Fruit fly (Drosophila melanogaster): Measurements from ENCODE around the gene Mnr.
A peak's percentile ranks its signal among the peaks of the same experiment; 100 is the strongest.

Gene Mnr

DNA sequence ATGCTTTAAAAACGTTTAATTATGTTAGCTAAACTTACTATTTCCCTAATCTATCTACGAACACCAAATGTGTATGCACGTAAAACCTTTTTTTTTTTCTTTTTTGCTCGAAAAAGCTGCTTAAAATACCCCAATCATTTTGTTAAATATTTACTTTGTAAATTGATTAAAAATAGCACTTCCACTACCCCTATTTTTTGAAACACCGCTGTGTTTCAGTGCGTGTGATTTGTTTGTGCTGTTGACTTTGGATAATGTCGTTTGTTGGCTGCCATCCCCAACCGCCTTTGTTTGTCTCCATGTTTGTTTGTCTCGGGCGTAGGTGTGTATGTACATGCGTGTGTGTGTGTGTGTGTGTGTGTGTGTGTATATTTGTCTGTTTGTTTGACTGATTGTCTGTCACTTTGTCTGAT, 39.2 kb downstream of the Mnr start (continued):
- TF ChIP-seq bigmax (GFP tag; optimal IDR thresholded peaks at IDR 0.05), result no peak
- peak; percentile 3 for TF ChIP-seq CG6854 (GFP tag; optimal IDR thresholded peaks at IDR 0.05)
- no peak for TF ChIP-seq CG5953 (GFP tag; IDR thresholded peaks at IDR 0.05)
- TF ChIP-seq Lpt (GFP tag; optimal IDR thresholded peaks at IDR 0.05), result no peak
- TF ChIP-seq zfh1 (GFP tag; IDR thresholded peaks at IDR 0.05), result peak; percentile 59; the same call in 1 of the 3 replicates
- peak; percentile 41 for TF ChIP-seq CG10431 (GFP tag; optimal IDR thresholded peaks at IDR 0.05)
- TF ChIP-seq Ssrp (tag; optimal IDR thresholded peaks at IDR 0.05), result peak; percentile 1
- TF ChIP-seq NFAT (GFP tag; IDR thresholded peaks at IDR 0.05), result 0 out of 2 replicates have a peak, but pooled peaks have one; percentile 21
- peak; percentile 30 for TF ChIP-seq CG11723 (GFP tag; optimal IDR thresholded peaks at IDR 0.05)
- no peak for TF ChIP-seq ranshi (GFP tag; IDR thresholded peaks at IDR 0.05)
- TF ChIP-seq bbx (GFP tag; IDR thresholded peaks at IDR 0.05; ENCODE audit: partially characterized antibody), result no peak
- no peak for TF ChIP-seq zen (tag; optimal IDR thresholded peaks at IDR 0.05)
- TF ChIP-seq HHEX (GFP tag; optimal IDR thresholded peaks at IDR 0.05), result peak; percentile 37
- TF ChIP-seq Rfx (GFP tag; IDR thresholded peaks at IDR 0.05), result no peak
- TF ChIP-seq CkIIα-i1 (GFP tag; IDR thresholded peaks at IDR 0.05), result no peak
- TF ChIP-seq CG42726 (GFP tag; IDR thresholded peaks at IDR 0.05; ENCODE audit: partially characterized antibody), result no peak
- no peak for TF ChIP-seq pan (optimal IDR thresholded peaks at IDR 0.05)
- no peak for TF ChIP-seq pan (GFP tag; optimal IDR thresholded peaks at IDR 0.05 in 1 of 2, IDR thresholded peaks at IDR 0.05 in 1 of 2)
- TF ChIP-seq chn (GFP tag; optimal IDR thresholded peaks at IDR 0.05), result no peak
- peak; percentile 15 for TF ChIP-seq az2 (GFP tag; optimal IDR thresholded peaks at IDR 0.05)
- no peak; the same call in 1 of the 2 replicates for TF ChIP-seq chm (GFP tag; IDR thresholded peaks at IDR 0.05)
- TF ChIP-seq CG11398 (GFP tag; optimal IDR thresholded peaks at IDR 0.05), result peak; percentile 56
- no peak for TF ChIP-seq peb (GFP tag; IDR thresholded peaks at IDR 0.05)
- no peak for TF ChIP-seq cas (GFP tag; IDR thresholded peaks at IDR 0.05)
- no peak for TF ChIP-seq Doc2 (GFP tag; IDR thresholded peaks at IDR 0.05)
- no peak for TF ChIP-seq sd (tag; optimal IDR thresholded peaks at IDR 0.05)
- no peak for TF ChIP-seq hb (GFP tag; IDR thresholded peaks at IDR 0.05; ENCODE audit: partially characterized antibody)
- peak; percentile 32 for TF ChIP-seq CG1233 (GFP tag; optimal IDR thresholded peaks at IDR 0.05)
- TF ChIP-seq tna (GFP tag; IDR thresholded peaks at IDR 0.05; ENCODE audit: partially characterized antibody), result no peak
- TF ChIP-seq CG10366 (GFP tag; IDR thresholded peaks at IDR 0.05), result 0 out of 2 replicates have a peak, but pooled peaks have one; percentile 12
- peak in 1 of 3 experiments; percentile 54 for TF ChIP-seq lola (GFP tag; optimal IDR thresholded peaks at IDR 0.05)
- no peak for TF ChIP-seq CG18764 (GFP tag; optimal IDR thresholded peaks at IDR 0.05)
- no peak for TF ChIP-seq Sry-β (GFP tag; optimal IDR thresholded peaks at IDR 0.05)
- TF ChIP-seq D (optimal IDR thresholded peaks at IDR 0.05), result no peak
- TF ChIP-seq D (GFP tag; optimal IDR thresholded peaks at IDR 0.05), result peak; percentile 51
- peak; percentile 3 for TF ChIP-seq Mad (GFP tag; optimal IDR thresholded peaks at IDR 0.05)
- TF ChIP-seq CG4730 (GFP tag; IDR thresholded peaks at IDR 0.05), result no peak
- no peak for TF ChIP-seq Fer2 (tag; optimal IDR thresholded peaks at IDR 0.05)
- no peak for TF ChIP-seq CG15269 (tag; optimal IDR thresholded peaks at IDR 0.05)
- TF ChIP-seq wek (GFP tag; optimal IDR thresholded peaks at IDR 0.05), result peak; percentile 74
- TF ChIP-seq CG2129 (GFP tag; IDR thresholded peaks at IDR 0.05; ENCODE audit: partially characterized antibody), result no peak
- TF ChIP-seq GATAe (GFP tag; conservative IDR thresholded peaks at IDR 0.05), result no peak
- TF ChIP-seq lab (GFP tag; optimal IDR thresholded peaks at IDR 0.05), result peak; percentile 57
- TF ChIP-seq pfk (GFP tag; optimal IDR thresholded peaks at IDR 0.05), result no peak
- no peak for TF ChIP-seq pzg (GFP tag; optimal IDR thresholded peaks at IDR 0.05)
- no peak for TF ChIP-seq CG34224 (GFP tag; IDR thresholded peaks at IDR 0.05; ENCODE audit: partially characterized antibody)
- peak; percentile 9 for TF ChIP-seq psq (GFP tag; optimal IDR thresholded peaks at IDR 0.05)
- TF ChIP-seq ro (GFP tag; IDR thresholded peaks at IDR 0.05), result no peak
- TF ChIP-seq Bgb (GFP tag; IDR thresholded peaks at IDR 0.05; ENCODE audit: partially characterized antibody), result no peak
- TF ChIP-seq CG9932 (GFP tag; IDR thresholded peaks at IDR 0.05), result no peak
- no peak for TF ChIP-seq Eip74EF (GFP tag; optimal IDR thresholded peaks at IDR 0.05)

Measured in whole organism, embryonic.